Fruit fly (Drosophila melanogaster): ENCODE measurements around the gene jet.

dm6 chr2L:4905365-4906280, 44.0 kb downstream of the jet start:
- TF ChIP-seq psq (optimal IDR thresholded peaks at IDR 0.05) (no peak), usp (GFP tag; optimal IDR thresholded peaks at IDR 0.05) (no peak), pan (optimal IDR thresholded peaks at IDR 0.05) (no peak), Dll (optimal IDR thresholded peaks at IDR 0.05) (no peak), CG8478 (optimal IDR thresholded peaks at IDR 0.05) (no peak), EcR (GFP tag; optimal IDR thresholded peaks at IDR 0.05) (no peak)

Data from whole organism.